Fruit fly (Drosophila melanogaster) whole organism, wandering third instar larva: Measurements from ENCODE around the gene CG7509.

Experiments
- Abd-B ChIP-seq: fragments of >200 bp; optimal IDR thresholded peaks from 2 replicates; lab custom pipeline; 2017; ENCODE audit warnings: missing biosample characterization, missing genetic modification characterization
- CG32264 ChIP-seq: fragments of 200-800 bp; sonication (Bioruptor generic); optimal IDR thresholded peaks from 2 replicates; lab custom pipeline; 2016; ENCODE audit warnings: missing biosample characterization, missing genetic modification characterization
- Hr78 ChIP-seq: fragments of >200 bp; optimal IDR thresholded peaks from 2 replicates; lab custom pipeline; 2017; ENCODE audit warnings: missing biosample characterization, missing genetic modification characterization
- ey ChIP-seq: fragments of 200-800 bp; sonication (Bioruptor generic); optimal IDR thresholded peaks from 2 replicates; lab custom pipeline; 2016; ENCODE audit warnings: missing biosample characterization, missing genetic modification characterization
- pan ChIP-seq: fragments of >200 bp; optimal IDR thresholded peaks from 2 replicates; lab custom pipeline; 2017
- psq ChIP-seq: fragments of 200-800 bp; sonication (Bioruptor generic); optimal IDR thresholded peaks from 3 replicates; lab custom pipeline; 2017; ENCODE audit warnings: missing biosample characterization, mild to moderate bottlenecking, missing genetic modification characterization, moderate library complexity

dm6 chr3L:4800641-4801040 is 4.4 kb downstream of the CG7509 start:
- TF ChIP-seq pan (no peak), psq (GFP tag; lab: Kevin White, UChicago) (no peak), Abd-B (no peak), ey (no peak), Hr78 (no peak), CG32264 (GFP tag; lab: Kevin White, UChicago) (no peak)
